Fruit fly (Drosophila melanogaster): ENCODE results near the gene CG14540.
A peak's percentile ranks its signal among the peaks of the same experiment; 100 is the strongest.

The CG14540 gene

DNA sequence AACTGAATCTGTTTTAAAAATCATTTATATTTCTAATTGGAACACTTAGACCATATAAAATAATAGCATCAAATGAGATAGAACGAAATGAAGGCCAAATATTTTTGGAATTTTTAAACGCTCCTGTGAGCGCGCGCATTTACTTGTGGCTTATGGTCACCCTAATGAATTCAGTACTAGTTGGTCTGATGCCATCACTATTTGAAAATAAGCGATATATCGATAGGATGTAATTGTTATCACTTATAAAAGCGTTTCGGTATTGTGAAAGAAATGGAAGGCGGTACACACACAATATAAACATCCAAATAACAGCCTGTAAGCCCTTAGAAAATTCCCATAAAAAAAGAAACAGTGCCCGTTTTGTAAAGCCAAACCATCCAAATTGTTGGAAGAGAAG is 23.7 kb downstream of the CG14540 start, which contains the start of gene Nf1 (continued):
- TF ChIP-seq Hey (tag; optimal IDR thresholded peaks at IDR 0.05) (no peak), CG18476 (GFP tag; optimal IDR thresholded peaks at IDR 0.05) (no peak), CG4854 (GFP tag; optimal IDR thresholded peaks at IDR 0.05) (no peak), CG31224 (GFP tag; IDR thresholded peaks at IDR 0.05) (no peak), CG16815 (GFP tag; optimal IDR thresholded peaks at IDR 0.05) (no peak), CG13624 (GFP tag; optimal IDR thresholded peaks at IDR 0.05) (no peak), sens-2 (GFP tag; IDR thresholded peaks at IDR 0.05) (no peak), Nf-YC (tag; optimal IDR thresholded peaks at IDR 0.05) (no peak), Scr (GFP tag; IDR thresholded peaks at IDR 0.05; ENCODE audit: partially characterized antibody) (peak; percentile 85), stc (GFP tag; IDR thresholded peaks at IDR 0.05) (no peak), peb (GFP tag; IDR thresholded peaks at IDR 0.05) (no peak), Bteb2 (GFP tag; optimal IDR thresholded peaks at IDR 0.05) (no peak), CG10654 (GFP tag; optimal IDR thresholded peaks at IDR 0.05) (no peak), pfk (GFP tag; optimal IDR thresholded peaks at IDR 0.05) (no peak), Antp (GFP tag; optimal IDR thresholded peaks at IDR 0.05) (peak; percentile 7), PHDP (tag; optimal IDR thresholded peaks at IDR 0.05) (no peak), Camta (GFP tag; optimal IDR thresholded peaks at IDR 0.05) (no peak), mld (GFP tag; IDR thresholded peaks at IDR 0.05; ENCODE audit: partially characterized antibody) (peak; percentile 57; the same call in 1 of the 3 replicates), slbo (GFP tag; IDR thresholded peaks at IDR 0.05) (no peak; the same call in 1 of the 2 replicates), bab2 (GFP tag; optimal IDR thresholded peaks at IDR 0.05) (no peak), Oli (tag; optimal IDR thresholded peaks at IDR 0.05) (no peak), CG15479 (GFP tag; optimal IDR thresholded peaks at IDR 0.05) (no peak), CG6813 (GFP tag; optimal IDR thresholded peaks at IDR 0.05) (no peak), CG17568 (GFP tag; optimal IDR thresholded peaks at IDR 0.05) (no peak), CkIIα-i1 (GFP tag; IDR thresholded peaks at IDR 0.05) (no peak), CG2712 (tag; optimal IDR thresholded peaks at IDR 0.05) (no peak), CG7556 (GFP tag; optimal IDR thresholded peaks at IDR 0.05) (no peak), Hr39 (optimal IDR thresholded peaks at IDR 0.05) (no peak), eve (GFP tag; optimal IDR thresholded peaks at IDR 0.05) (no peak), CG1792 (GFP tag; optimal IDR thresholded peaks at IDR 0.05) (no peak), jigr1 (GFP tag; IDR thresholded peaks at IDR 0.05) (no peak), CG10321 (GFP tag; IDR thresholded peaks at IDR 0.05) (no peak), CG8388 (GFP tag; optimal IDR thresholded peaks at IDR 0.05) (no peak), Atf-2 (GFP tag; optimal IDR thresholded peaks at IDR 0.05) (no peak), tup (GFP tag; optimal IDR thresholded peaks at IDR 0.05) (no peak), sisA (GFP tag; IDR thresholded peaks at IDR 0.05) (no peak), CG13296 (GFP tag; optimal IDR thresholded peaks at IDR 0.05) (no peak), bsh (GFP tag; optimal IDR thresholded peaks at IDR 0.05) (no peak), Gsc (GFP tag; IDR thresholded peaks at IDR 0.05) (no peak), D19A (tag; optimal IDR thresholded peaks at IDR 0.05) (no peak), CG31365 (tag; optimal IDR thresholded peaks at IDR 0.05) (no peak), croc (GFP tag; conservative IDR thresholded peaks at IDR 0.05) (no peak), Poxn (GFP tag; IDR thresholded peaks at IDR 0.05) (no peak), Drgx (GFP tag; IDR thresholded peaks at IDR 0.05) (no peak), otp (GFP tag; IDR thresholded peaks at IDR 0.05) (no peak), CG9609 (GFP tag; optimal IDR thresholded peaks at IDR 0.05) (no peak), ranshi (GFP tag; IDR thresholded peaks at IDR 0.05) (peak; percentile 93), pita (GFP tag; optimal IDR thresholded peaks at IDR 0.05) (no peak), ash1 (GFP tag; optimal IDR thresholded peaks at IDR 0.05) (no peak), vnd (GFP tag; IDR thresholded peaks at IDR 0.05; ENCODE audit: partially characterized antibody) (peak; percentile 70), CG3838 (GFP tag; optimal IDR thresholded peaks at IDR 0.05) (no peak), CG1832 (GFP tag; optimal IDR thresholded peaks at IDR 0.05) (no peak), rib (GFP tag; IDR thresholded peaks at IDR 0.05) (no peak)
